Worm (Caenorhabditis elegans) whole organism, dauer: ENCODE measurements around the gene dpff-1.

Experiments
- unc-62 ChIP-seq: sonication (generic microtip); optimal IDR thresholded peaks from 2 replicates; lab custom pipeline; 2017; ENCODE audit warnings: missing biosample characterization, missing genetic modification reagents, missing genetic modification characterization

The dpff-1 gene

DNA sequence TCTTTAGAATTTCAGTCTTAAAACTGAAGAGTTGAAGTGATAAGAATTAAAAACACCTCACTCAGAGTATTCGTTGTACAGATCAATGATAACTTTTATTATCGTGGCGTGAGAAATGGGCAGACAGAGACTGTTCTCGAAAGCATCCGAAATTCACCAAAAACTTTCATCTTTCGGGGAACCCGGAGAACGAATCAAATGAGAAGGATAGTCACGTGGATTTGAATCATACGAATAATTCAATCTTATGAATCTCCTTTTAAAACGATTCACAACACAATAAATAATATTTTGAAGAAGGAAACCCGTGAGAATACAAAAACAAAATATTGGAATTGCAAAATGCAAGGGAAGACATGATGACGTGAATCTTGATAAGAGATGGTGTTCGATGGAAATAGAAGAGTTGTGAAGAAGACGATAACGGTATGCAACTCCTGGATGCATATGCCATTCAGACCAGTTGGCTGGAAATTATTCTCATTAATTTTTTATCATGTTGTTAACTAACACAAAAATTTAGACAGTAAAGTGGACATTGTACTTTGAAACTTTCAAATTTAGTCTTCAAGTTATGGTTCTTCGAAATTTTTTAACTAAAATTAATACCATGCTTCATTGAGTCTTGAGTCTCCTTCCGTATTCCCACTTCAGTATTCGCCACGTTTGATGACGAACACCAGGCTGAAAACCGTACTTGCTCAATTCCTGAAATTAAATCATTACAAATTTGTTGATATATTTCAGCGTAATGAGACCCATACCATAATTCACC lies 29.1 kb downstream of the dpff-1 start:
- no peak for TF ChIP-seq unc-62

DNA sequence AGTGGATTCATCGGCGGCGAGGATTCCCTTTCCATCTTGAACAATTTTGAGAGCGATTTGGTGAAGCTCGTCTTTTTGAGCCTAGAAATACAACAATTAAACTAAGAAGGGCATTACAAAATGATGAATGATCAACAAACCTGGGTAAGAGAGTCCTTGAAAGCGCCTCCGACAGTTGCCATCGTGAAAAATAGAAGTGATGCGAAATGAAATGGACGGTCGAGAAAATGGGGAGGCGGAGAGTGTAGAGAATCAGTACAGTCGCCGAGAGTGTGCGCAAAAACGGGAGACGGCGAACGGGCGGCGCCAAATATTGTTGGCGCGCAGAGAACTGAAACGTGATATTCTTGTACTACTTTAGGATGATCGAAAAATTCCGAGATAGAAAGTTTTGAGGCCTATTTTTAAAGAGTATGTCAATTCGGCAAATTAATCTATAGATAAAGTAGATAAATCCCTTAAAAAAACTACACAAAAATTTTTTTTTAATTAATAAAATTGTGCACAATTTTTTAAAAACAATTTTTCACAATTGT lies 29.9 kb downstream of the dpff-1 start, which contains the start of gene aldo-2:
aldo-2 (minus strand) TSS at position 486 of the 536 bp plus-strand sequence.
- no peak for TF ChIP-seq unc-62

DNA sequence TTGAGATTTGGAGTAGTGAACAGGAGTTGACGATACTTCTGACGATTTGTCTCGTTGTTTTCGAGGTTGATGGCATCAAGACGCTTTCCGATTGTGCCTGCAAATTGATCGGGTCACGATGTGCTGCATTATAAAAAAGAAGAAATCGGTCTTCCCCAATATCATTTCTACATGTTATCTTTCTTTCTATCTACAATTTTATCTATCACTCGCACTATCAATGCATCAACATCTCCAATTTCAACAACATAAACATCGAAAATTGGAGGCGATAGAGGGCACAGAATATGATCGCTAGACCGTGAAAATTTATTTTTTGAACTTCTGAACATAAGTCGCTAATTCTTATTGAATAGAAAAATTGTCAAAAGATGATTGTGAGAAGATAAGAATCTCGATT lies 30.4 kb downstream of the dpff-1 start:
- TF ChIP-seq unc-62, result no peak

DNA sequence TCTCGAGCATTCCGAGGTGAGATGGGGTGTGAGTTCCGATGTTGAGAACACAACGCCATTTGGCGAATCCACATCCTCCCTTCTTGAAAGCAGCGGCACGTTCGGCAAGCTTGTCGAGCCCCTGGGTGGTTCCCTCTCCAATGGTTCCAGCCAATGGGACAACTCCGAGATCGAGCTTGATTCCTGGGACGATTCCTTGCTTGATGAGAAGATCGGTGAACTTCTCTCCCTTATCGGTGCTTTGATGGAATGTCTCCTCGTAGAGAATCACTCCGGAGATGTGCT lies 30.8 kb downstream of the dpff-1 start:
- no peak for TF ChIP-seq unc-62

DNA sequence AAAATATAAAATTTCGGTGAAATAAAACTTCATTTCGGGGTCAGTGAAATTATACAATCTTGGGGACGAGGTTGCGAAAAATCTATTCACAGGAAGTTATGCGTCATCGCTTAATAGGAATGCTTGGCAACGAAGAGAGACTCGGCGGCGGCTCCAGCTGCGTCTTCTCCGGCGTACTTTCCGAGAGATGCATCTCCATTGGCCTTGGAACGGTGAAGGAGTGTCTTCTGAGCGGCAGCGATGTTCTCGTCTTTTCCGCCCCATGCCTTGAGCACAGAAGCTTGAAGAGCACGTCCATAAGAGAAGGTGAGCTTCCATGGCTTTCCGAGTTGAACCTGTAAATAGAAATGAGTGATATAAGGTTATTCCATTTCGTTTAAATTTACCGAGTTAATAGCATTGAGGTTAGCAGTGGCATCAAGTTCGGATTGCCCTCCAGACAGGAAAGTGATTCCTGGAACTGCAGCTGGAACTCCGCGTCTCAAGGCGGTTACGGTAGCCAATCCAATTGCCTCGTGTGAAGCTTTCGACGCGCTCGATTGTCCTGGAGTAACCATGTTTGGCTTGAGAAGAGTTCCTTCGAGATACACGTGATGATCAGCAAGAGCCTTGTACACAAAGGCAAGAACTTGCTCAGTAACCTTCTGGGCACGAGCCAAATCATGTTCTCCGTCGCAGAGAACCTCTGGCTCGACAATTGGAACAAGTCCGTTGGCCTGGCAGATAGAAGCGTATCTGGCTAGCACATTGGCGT lies 31.3 kb downstream of the dpff-1 start:
- TF ChIP-seq unc-62, result no peak

DNA sequence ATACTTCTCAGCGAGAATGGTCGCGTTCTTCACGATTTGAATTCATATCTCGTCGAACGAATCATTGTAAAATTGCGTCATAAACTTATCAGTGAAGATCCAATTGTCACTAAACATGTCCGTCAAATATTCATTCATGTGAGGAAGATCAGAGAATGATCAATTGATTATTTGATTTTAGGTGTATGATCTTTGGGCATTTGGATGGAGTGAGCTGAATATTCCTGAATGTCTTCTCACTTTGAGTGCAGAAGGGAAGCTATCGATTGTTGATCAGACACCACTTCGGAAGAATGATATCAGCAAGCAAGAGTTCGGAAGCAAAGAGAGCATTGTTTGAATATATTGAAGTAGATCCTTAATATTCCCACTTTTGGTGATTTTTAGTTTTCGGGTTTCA lies 31.9 kb downstream of the dpff-1 start:
- TF ChIP-seq unc-62, result no peak

DNA sequence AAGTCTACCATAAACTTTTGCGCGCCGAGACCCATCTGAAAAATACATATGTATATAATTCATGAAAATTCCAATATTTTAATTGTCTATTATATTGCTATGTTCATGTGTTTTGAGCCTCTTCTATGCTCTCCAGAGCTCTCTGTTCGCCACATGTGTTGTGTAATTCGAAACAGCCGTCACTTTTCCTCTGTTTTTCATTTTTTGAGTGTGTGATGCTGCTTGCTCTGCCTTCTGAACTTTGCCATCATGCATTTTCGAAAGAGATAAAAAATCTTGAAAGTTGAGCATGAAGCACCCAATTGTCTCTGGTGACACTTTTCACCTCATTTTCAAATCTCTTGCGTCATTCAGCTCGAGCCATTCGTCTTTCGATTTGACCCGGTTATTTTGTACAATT lies 33.9 kb downstream of the dpff-1 start:
- no peak for TF ChIP-seq unc-62

DNA sequence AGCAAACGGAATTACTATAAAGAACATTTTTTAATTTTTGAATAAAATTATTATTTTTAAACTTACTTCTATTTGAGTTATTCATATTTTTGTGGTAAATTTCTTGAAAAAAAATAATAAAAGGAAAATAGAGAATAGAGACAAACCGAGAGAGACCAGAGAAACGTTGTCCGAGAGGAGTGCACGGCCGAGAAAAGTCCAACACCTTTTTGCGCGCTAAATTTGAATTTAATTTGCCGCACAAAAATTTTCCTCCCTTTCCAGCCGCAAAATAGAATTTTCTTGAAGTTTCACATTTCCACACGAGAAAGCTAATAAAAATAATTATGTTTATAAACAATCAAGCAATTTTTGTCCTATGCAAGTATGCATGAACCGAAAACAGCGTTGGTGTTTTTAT lies 34.4 kb downstream of the dpff-1 start, which contains the start of the genes F01F1.11 and F01F1.3:
F01F1.11 (minus strand) TSS at position 118 of the 400 bp plus-strand sequence.
F01F1.3 (plus strand) TSS at position 179 of the 400 bp plus-strand sequence.
- no peak for TF ChIP-seq unc-62

DNA sequence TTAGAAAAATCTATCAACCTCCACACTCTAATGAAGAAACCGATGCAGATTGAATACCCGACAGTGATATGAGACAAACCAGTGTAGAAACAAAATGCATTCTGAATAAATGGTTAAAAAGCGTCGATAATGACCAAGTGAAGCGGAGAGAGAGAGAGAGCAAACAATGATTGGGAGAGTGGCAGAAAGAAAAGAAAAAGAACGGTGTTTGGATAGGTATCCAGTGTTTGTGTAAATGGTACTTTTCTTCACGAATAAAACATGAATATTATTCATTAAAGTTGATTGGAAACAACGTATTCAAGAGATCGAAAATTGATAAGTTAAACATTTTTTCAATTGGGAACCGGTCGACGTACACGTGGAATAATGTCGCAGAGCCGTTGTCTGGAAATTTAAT lies 36.7 kb downstream of the dpff-1 start, which contains the start of gene F01F1.15:
F01F1.15 (minus strand) TSS at position 101 of the 400 bp plus-strand sequence.
- TF ChIP-seq unc-62, result no peak

DNA sequence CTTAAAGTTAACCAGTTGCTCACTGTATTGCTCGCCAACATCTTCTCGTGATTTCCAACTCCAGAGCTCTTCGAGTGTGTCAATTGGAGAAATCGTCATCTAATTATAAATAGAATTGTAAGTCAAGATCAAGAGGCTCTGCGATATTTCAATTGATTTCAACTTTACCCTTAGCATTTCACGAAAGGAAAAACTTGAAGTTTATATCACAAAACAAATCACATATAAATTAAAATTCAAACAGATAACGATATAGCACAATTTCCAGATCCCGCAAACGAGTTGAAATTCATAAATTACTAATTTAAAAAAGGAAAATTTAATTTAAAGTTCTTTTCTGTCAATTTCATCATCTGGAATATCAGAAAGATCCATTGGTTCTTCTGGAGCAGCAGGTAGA lies 37.7 kb downstream of the dpff-1 start, which contains the start of gene eng-1:
eng-1 (minus strand) TSS at position 101 of the 400 bp plus-strand sequence.
- no peak for TF ChIP-seq unc-62

DNA sequence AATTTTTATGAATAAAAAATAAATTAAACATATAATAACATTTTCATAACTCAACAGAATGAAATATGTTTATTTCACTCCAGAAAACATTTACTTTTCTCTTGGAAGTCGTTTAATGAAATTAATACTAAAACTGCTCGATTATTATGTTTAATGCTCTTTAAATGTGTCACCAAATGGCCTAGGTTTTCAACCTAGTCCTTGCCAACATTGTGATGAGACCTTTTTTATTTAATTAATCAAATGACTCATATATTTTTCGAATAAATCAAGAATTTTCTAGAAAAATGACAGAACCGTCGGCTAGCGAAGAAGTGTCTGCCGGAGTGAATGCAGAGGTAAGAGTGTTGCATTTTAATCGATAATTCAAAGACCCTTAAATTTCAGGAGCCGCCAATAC lies 41.9 kb downstream of the dpff-1 start, which contains the start of gene rabn-5:
rabn-5 (plus strand) TSS at position 284 of the 400 bp plus-strand sequence.
- no peak for TF ChIP-seq unc-62

DNA sequence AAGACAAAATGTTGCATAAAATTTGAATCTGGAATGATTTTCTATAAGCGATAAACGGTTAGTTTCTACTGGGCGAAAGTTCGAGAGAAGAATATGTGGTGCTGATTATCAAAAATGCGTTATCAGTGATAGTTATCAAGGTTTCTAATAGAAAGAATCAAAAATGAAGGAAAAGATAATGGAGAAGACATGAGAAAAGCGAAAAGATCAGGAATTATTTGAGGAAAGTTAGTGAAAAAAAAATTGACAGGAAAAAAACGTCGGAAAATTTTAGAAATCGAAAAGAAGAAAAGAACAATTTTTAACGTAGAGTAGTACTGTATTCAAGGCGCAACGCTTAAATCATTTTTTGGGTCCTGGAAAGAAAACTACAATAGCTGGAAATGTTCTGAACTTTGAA lies 42.4 kb downstream of the dpff-1 start, which contains the start of gene dnpp-1:
dnpp-1 (minus strand) TSS at position 30 of the 400 bp plus-strand sequence.
- no peak for TF ChIP-seq unc-62

DNA sequence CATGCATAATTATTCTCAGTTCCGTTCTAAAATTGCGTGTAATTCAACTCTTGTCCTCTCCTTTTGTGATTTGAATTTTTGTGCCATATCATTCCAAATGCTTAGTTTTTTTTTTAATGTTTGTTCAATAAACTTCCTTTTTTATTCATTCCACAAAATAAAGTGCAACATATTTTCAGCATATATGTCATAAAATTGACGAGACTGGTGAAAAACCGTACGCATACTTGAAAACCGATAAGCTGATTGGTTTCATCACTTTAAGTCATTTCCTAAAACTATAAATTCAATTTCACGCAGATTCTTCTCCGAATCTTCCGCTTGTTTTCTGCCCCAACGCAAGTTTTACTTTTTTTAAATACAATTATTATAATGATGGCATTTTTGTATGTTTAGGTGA lies 47.1 kb downstream of the dpff-1 start, which contains the start of gene dpf-4:
dpf-4 (plus strand) TSS at position 301 of the 400 bp plus-strand sequence.
- no peak for TF ChIP-seq unc-62

DNA sequence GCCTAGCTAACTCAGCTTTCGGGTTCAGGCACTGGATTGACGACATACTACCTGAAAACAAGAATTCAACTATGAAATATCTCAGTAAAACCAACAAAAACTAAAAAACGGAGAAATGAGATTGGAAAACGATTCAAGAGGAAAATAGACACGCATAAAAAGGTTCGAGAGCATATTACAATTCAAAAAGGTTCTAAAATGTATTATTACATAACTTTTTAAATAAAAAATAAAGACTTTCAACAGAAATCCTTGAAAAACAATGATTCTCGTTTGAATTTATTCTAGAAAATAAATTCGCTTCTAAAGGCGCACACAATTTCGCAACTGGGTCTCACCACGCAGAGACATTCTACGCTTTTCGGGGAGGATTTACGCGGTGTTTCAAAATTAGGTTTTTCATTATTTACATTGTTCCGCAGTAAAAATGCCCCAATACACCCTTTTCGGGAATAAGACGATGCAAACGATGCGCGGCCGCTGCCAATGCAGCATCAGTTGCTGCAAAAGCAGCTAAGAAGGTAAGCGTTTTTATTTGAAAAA lies 50.4 kb downstream of the dpff-1 start, which contains the start of the genes cct-6 and alh-9:
cct-6 (minus strand) TSS at position 51 of the 543 bp plus-strand sequence.
alh-9 (plus strand) TSS at position 382 of the 543 bp plus-strand sequence.
- TF ChIP-seq unc-62, result no peak
